Fruit fly (Drosophila melanogaster) whole organism, embryonic: ENCODE measurements around the gene Torsin.
A peak's percentile ranks its signal among the peaks of the same experiment; 100 is the strongest.

Source experiments
- Abd-B ChIP-seq: fragments of 200-800 bp; sonication (Bioruptor generic); optimal IDR thresholded peaks from 2 replicates; lab custom pipeline; 2018; ENCODE audit warnings: missing biosample characterization, mild to moderate bottlenecking, missing genetic modification characterization, moderate library complexity
- Blimp-1 ChIP-seq: fragments of 200-800 bp; sonication (Bioruptor generic); optimal IDR thresholded peaks from 3 replicates; lab custom pipeline; 2018; ENCODE audit warnings: missing biosample characterization, missing genetic modification characterization, mild to moderate bottlenecking, moderate library complexity, missing genetic modification reagents
- BtbVII ChIP-seq: fragments of 200-800 bp; sonication (Bioruptor generic); optimal IDR thresholded peaks from 3 replicates; lab custom pipeline; 2017; ENCODE audit warnings: missing biosample characterization, mild to moderate bottlenecking, missing genetic modification characterization
- CG10147 ChIP-seq: fragments of 200-800 bp; sonication (Bioruptor generic); optimal IDR thresholded peaks from 2 replicates; lab custom pipeline; 2019; ENCODE audit warnings: missing biosample characterization, mild to moderate bottlenecking, missing genetic modification characterization, moderate library complexity
- CG10209 ChIP-seq: fragments of 200-800 bp; sonication (Bioruptor generic); optimal IDR thresholded peaks from 3 replicates; lab custom pipeline; 2017; ENCODE audit warnings: missing biosample characterization, mild to moderate bottlenecking, missing genetic modification characterization, missing genetic modification reagents
- CG11085 ChIP-seq: fragments of 200-800 bp; sonication (Bioruptor generic); IDR thresholded peaks from 2 replicates; pipeline ENCODE4 v1.3.6; 2022; ENCODE audit warnings: missing biosample characterization, missing genetic modification characterization
- CG11504 ChIP-seq: fragments of 200-800 bp; sonication (Bioruptor generic); optimal IDR thresholded peaks from 3 replicates; lab custom pipeline; 2019; ENCODE audit warnings: missing biosample characterization, mild to moderate bottlenecking, missing genetic modification characterization, moderate library complexity
- CG12236 ChIP-seq: fragments of 200-800 bp; sonication (Bioruptor generic); optimal IDR thresholded peaks from 2 replicates; lab custom pipeline; 2016; ENCODE audit warnings: missing biosample characterization, missing genetic modification characterization
- CG15514 ChIP-seq: fragments of 200-800 bp; sonication (Bioruptor generic); optimal IDR thresholded peaks from 3 replicates; lab custom pipeline; 2017; ENCODE audit warnings: missing biosample characterization, missing genetic modification characterization, mild to moderate bottlenecking, moderate library complexity, missing genetic modification reagents
- CG1603 ChIP-seq: fragments of 200-800 bp; sonication (Bioruptor generic); optimal IDR thresholded peaks from 2 replicates; lab custom pipeline; 2019; ENCODE audit warnings: missing biosample characterization, mild to moderate bottlenecking, missing genetic modification characterization, moderate library complexity
- CG18599 ChIP-seq: fragments of 200-800 bp; sonication (Bioruptor generic); optimal IDR thresholded peaks from 3 replicates; lab custom pipeline; 2017; ENCODE audit warnings: missing biosample characterization, missing genetic modification characterization, mild to moderate bottlenecking, moderate library complexity, missing genetic modification reagents
- CG2120 ChIP-seq: fragments of 200-800 bp; sonication (Bioruptor generic); optimal IDR thresholded peaks from 3 replicates; lab custom pipeline; 2016; ENCODE audit warnings: missing biosample characterization, missing genetic modification characterization
- CG2199 ChIP-seq: fragments of 200-800 bp; sonication (Bioruptor generic); IDR thresholded peaks from 3 replicates; pipeline ENCODE4 v1.3.6; 2022; ENCODE audit warnings: missing biosample characterization, missing genetic modification characterization
- CG2678 ChIP-seq: fragments of 200-800 bp; sonication (Bioruptor generic); optimal IDR thresholded peaks from 3 replicates; lab custom pipeline; 2019; ENCODE audit warnings: missing biosample characterization, mild to moderate bottlenecking, missing genetic modification characterization, moderate library complexity
- CG30431 ChIP-seq: fragments of 200-800 bp; sonication (Bioruptor generic); optimal IDR thresholded peaks from 2 replicates; lab custom pipeline; 2017; ENCODE audit warnings: missing biosample characterization, missing genetic modification characterization
- CG32532 ChIP-seq: fragments of 200-800 bp; sonication (Bioruptor generic); IDR thresholded peaks from 2 replicates; pipeline ENCODE4 v1.3.6; 2022; ENCODE audit warnings: missing biosample characterization, missing genetic modification characterization
- CG3281 ChIP-seq: fragments of 200-800 bp; sonication (Bioruptor generic); optimal IDR thresholded peaks from 3 replicates; lab custom pipeline; 2017; ENCODE audit warnings: missing biosample characterization, mild to moderate bottlenecking, missing genetic modification characterization
- CG8924 ChIP-seq: fragments of 200-800 bp; optimal IDR thresholded peaks from 3 replicates; lab custom pipeline; 2019; ENCODE audit warnings: missing biosample characterization, mild to moderate bottlenecking, missing genetic modification characterization, moderate library complexity
- CG9797 ChIP-seq: fragments of 200-800 bp; sonication (Bioruptor generic); optimal IDR thresholded peaks from 3 replicates; lab custom pipeline; 2018; ENCODE audit warnings: missing biosample characterization, mild to moderate bottlenecking, missing genetic modification characterization
- CHES-1-like ChIP-seq: fragments of 200-800 bp; sonication (Bioruptor generic); optimal IDR thresholded peaks from 2 replicates; lab custom pipeline; 2016; ENCODE audit warnings: missing biosample characterization, missing genetic modification characterization
- D19B ChIP-seq: fragments of 200-800 bp; sonication (Bioruptor generic); optimal IDR thresholded peaks from 2 replicates; lab custom pipeline; 2017; ENCODE audit warnings: missing biosample characterization, mild to moderate bottlenecking, missing genetic modification characterization
- Dek ChIP-seq: fragments of 200-800 bp; sonication (Bioruptor generic); optimal IDR thresholded peaks from 3 replicates; lab custom pipeline; 2019; ENCODE audit warnings: missing biosample characterization, mild to moderate bottlenecking, missing genetic modification characterization, moderate library complexity
- Dip3 ChIP-seq: fragments of 200-800 bp; sonication (Bioruptor generic); optimal IDR thresholded peaks from 3 replicates; lab custom pipeline; 2016; ENCODE audit warnings: missing biosample characterization, missing genetic modification characterization
- Doc2 ChIP-seq: fragments of 200-800 bp; sonication (Bioruptor generic); IDR thresholded peaks from 2 replicates; pipeline ENCODE4 v1.3.6; 2022; ENCODE audit warnings: missing biosample characterization, missing genetic modification characterization
- Drgx ChIP-seq: fragments of 200-800 bp; sonication (Bioruptor generic); IDR thresholded peaks from 2 replicates; pipeline ENCODE4 v1.3.6; 2022; ENCODE audit warnings: missing biosample characterization, missing genetic modification characterization
- Ets65A ChIP-seq: fragments of 200-800 bp; sonication (Bioruptor generic); peaks from one replicate; lab custom pipeline; 2016; ENCODE audit warnings: missing biosample characterization, missing genetic modification characterization
- HHEX ChIP-seq: fragments of 200-800 bp; sonication (Bioruptor generic); optimal IDR thresholded peaks from 3 replicates; lab custom pipeline; 2017; ENCODE audit warnings: missing biosample characterization, mild to moderate bottlenecking, missing genetic modification characterization, missing genetic modification reagents
- Hand ChIP-seq: fragments of 200-800 bp; sonication (Bioruptor generic); optimal IDR thresholded peaks from 2 replicates; lab custom pipeline; 2017; ENCODE audit warnings: mild to moderate bottlenecking, missing biosample characterization, missing genetic modification reagents, missing genetic modification characterization
- Sox102F ChIP-seq: fragments of 200-800 bp; sonication (Bioruptor generic); optimal IDR thresholded peaks from 2 replicates; lab custom pipeline; 2018; ENCODE audit warnings: missing biosample characterization, mild to moderate bottlenecking, missing genetic modification characterization, moderate library complexity
- Vsx1 ChIP-seq: fragments of 200-800 bp; sonication (Bioruptor generic); optimal IDR thresholded peaks from 2 replicates; lab custom pipeline; 2017; ENCODE audit warnings: missing biosample characterization, mild to moderate bottlenecking, missing genetic modification characterization, missing genetic modification reagents
- Xbp1 ChIP-seq: fragments of 200-800 bp; sonication (Bioruptor generic); optimal IDR thresholded peaks from 3 replicates; lab custom pipeline; 2016; ENCODE audit warnings: missing biosample characterization, mild to moderate bottlenecking, missing genetic modification characterization
- bsh ChIP-seq, 2 experiments: fragments of 200-800 bp; sonication (Bioruptor generic); optimal IDR thresholded peaks; 2 replicates each; lab custom pipeline; 2017 to 2018; ENCODE audit warnings: mild to moderate bottlenecking in 2 of 2, missing biosample characterization in 2 of 2, missing genetic modification characterization in 2 of 2, moderate library complexity in 1 of 2
- caup ChIP-seq: fragments of 200-800 bp; sonication (Bioruptor generic); optimal IDR thresholded peaks from 3 replicates; lab custom pipeline; 2017; ENCODE audit warnings: missing biosample characterization, mild to moderate bottlenecking, missing genetic modification characterization, moderate library complexity; ENCODE audit not compliant: severe bottlenecking
- crc ChIP-seq: fragments of 200-800 bp; sonication (Bioruptor generic); optimal IDR thresholded peaks from 2 replicates; lab custom pipeline; 2016; ENCODE audit warnings: missing biosample characterization, missing genetic modification characterization
- fd96Cb ChIP-seq: fragments of 200-800 bp; sonication (Bioruptor generic); optimal IDR thresholded peaks from 2 replicates; lab custom pipeline; 2018; ENCODE audit warnings: missing biosample characterization, mild to moderate bottlenecking, missing genetic modification characterization, moderate library complexity
- gem ChIP-seq: fragments of 200-800 bp; sonication (Bioruptor generic); optimal IDR thresholded peaks from 2 replicates; lab custom pipeline; 2019; ENCODE audit warnings: missing biosample characterization, mild to moderate bottlenecking, missing genetic modification characterization, moderate library complexity
- grau ChIP-seq: fragments of 200-800 bp; optimal IDR thresholded peaks from 3 replicates; lab custom pipeline; 2019; ENCODE audit warnings: missing biosample characterization, mild to moderate bottlenecking, missing genetic modification characterization, moderate library complexity
- gsb-n ChIP-seq: fragments of 200-800 bp; sonication (Bioruptor generic); optimal IDR thresholded peaks from 3 replicates; lab custom pipeline; 2018; ENCODE audit warnings: missing biosample characterization, mild to moderate bottlenecking, missing genetic modification characterization
- lmd ChIP-seq: fragments of 200-800 bp; sonication (Bioruptor generic); IDR thresholded peaks from 2 replicates; pipeline ENCODE4 v1.3.6; 2022; ENCODE audit warnings: missing biosample characterization, missing genetic modification characterization
- nmo ChIP-seq: fragments of 200-800 bp; sonication (Bioruptor generic); optimal IDR thresholded peaks from 2 replicates; lab custom pipeline; 2018; ENCODE audit warnings: missing biosample characterization, mild to moderate bottlenecking, missing genetic modification characterization, moderate library complexity
- pfk ChIP-seq: fragments of 200-800 bp; sonication (Bioruptor generic); optimal IDR thresholded peaks from 2 replicates; lab custom pipeline; 2018; ENCODE audit warnings: missing biosample characterization, mild to moderate bottlenecking, missing genetic modification characterization, moderate library complexity
- repo ChIP-seq: fragments of 200-800 bp; sonication (Bioruptor generic); optimal IDR thresholded peaks from 2 replicates; lab custom pipeline; 2016; ENCODE audit warnings: missing biosample characterization, missing genetic modification characterization
- row ChIP-seq: fragments of 200-800 bp; sonication (Bioruptor generic); IDR thresholded peaks from 3 replicates; pipeline ENCODE4 v1.3.6; 2022; ENCODE audit warnings: missing biosample characterization, missing genetic modification characterization
- sens ChIP-seq: fragments of 200-800 bp; sonication (Bioruptor generic); peaks from one replicate; lab custom pipeline; 2016; ENCODE audit warnings: missing biosample characterization, missing genetic modification characterization
- sob ChIP-seq: fragments of 200-800 bp; sonication (Bioruptor generic); IDR thresholded peaks from 2 replicates; pipeline ENCODE4 v1.3.6; 2022; ENCODE audit warnings: missing biosample characterization, missing genetic modification characterization
- usp ChIP-seq: fragments of >200 bp; optimal IDR thresholded peaks from 2 replicates; lab custom pipeline; 2017; ENCODE audit warnings: missing biosample characterization, missing genetic modification characterization
- vvl ChIP-seq: fragments of 200-800 bp; sonication (Bioruptor generic); IDR thresholded peaks from 2 replicates; pipeline ENCODE4 v1.3.6; 2022; ENCODE audit warnings: missing biosample characterization, missing genetic modification characterization
- wek ChIP-seq: fragments of 200-800 bp; sonication (Bioruptor generic); optimal IDR thresholded peaks from 3 replicates; lab custom pipeline; 2018; ENCODE audit warnings: missing biosample characterization, mild to moderate bottlenecking, missing genetic modification characterization, moderate library complexity
- zen ChIP-seq: fragments of 200-800 bp; sonication (Bioruptor generic); optimal IDR thresholded peaks from 3 replicates; lab custom pipeline; 2018; ENCODE audit warnings: missing biosample characterization, mild to moderate bottlenecking, missing genetic modification characterization, moderate library complexity
- zfh2 ChIP-seq: fragments of 200-800 bp; sonication (Bioruptor generic); optimal IDR thresholded peaks from 2 replicates; lab custom pipeline; 2016; ENCODE audit warnings: missing biosample characterization, missing genetic modification characterization

Gene Torsin

DNA sequence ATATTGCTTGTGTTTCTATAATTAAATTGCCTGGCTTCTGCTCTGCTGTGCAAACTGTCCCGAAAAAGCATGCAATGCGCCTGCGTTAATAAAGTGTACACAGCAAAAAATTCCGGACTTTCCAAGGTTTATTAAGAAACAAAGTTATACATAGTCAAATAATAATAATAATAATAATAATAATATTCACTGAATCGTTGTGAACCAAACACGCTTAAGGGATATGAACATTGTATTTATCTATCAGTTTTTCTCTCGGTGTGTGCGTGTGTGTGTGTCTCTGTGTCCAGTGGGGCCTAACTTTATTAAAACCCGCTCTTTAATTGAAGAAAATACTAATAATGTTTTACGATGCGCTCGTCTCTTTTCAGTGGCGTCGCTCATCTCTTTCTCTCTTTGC lies 41.4 kb upstream of the Torsin start (continued):
- TF ChIP-seq Blimp-1: peak; percentile 28
- TF ChIP-seq CG2120 (GFP tag; lab: Kevin White, UChicago): peak; percentile 13
- peak; percentile 15 for TF ChIP-seq fd96Cb (tag; lab: Kevin White, UChicago)
- peak; percentile 34 for TF ChIP-seq CG10209 (GFP tag; lab: Kevin White, UChicago)
- peak; percentile 21 for TF ChIP-seq nmo
- TF ChIP-seq Doc2 (GFP tag; lab: Robert Waterston, UW): no peak
- TF ChIP-seq zfh2: no peak
- TF ChIP-seq bsh (GFP tag; optimal IDR thresholded peaks at IDR 0.05; lab: Kevin White, UChicago): peak in 1 of 2 experiments; percentile 32
- TF ChIP-seq row: peak; percentile 59; the same call in 2 of the 3 replicates
- peak; percentile 31 for TF ChIP-seq Hand (GFP tag; lab: Kevin White, UChicago)
- peak; percentile 62; the same call in 1 of the 2 replicates for TF ChIP-seq CG32532 (GFP tag; lab: Robert Waterston, UW)
- no peak for TF ChIP-seq zen (tag; lab: Kevin White, UChicago)
- TF ChIP-seq CHES-1-like (GFP tag; lab: Kevin White, UChicago): no peak
- TF ChIP-seq gsb-n (tag; lab: Kevin White, UChicago): no peak
- peak; percentile 43 for TF ChIP-seq grau (tag; lab: Kevin White, UChicago)
- no peak for TF ChIP-seq Dip3
- no peak for TF ChIP-seq crc (GFP tag; lab: Kevin White, UChicago)
- TF ChIP-seq Xbp1: peak; percentile 32
- peak; percentile 27 for TF ChIP-seq CG8924 (tag; lab: Kevin White, UChicago)
- peak; percentile 53 for TF ChIP-seq Sox102F (GFP tag; lab: Kevin White, UChicago)
- TF ChIP-seq BtbVII (GFP tag; lab: Kevin White, UChicago): peak; percentile 1
- peak; percentile 0 for TF ChIP-seq D19B (GFP tag; lab: Kevin White, UChicago)
- no peak for TF ChIP-seq usp
- peak; percentile 30 for TF ChIP-seq HHEX (GFP tag; lab: Kevin White, UChicago)
- TF ChIP-seq Vsx1 (GFP tag; lab: Kevin White, UChicago): no peak
- TF ChIP-seq CG18599 (GFP tag; lab: Kevin White, UChicago): peak; percentile 77
- no peak for TF ChIP-seq pfk (GFP tag; lab: Kevin White, UChicago)
- no peak for TF ChIP-seq CG2199
- TF ChIP-seq Drgx (GFP tag; lab: Robert Waterston, UW): 0 out of 2 replicates have a peak, but pooled peaks have one; percentile 16
- peak; percentile 34; the same call in 1 of the 2 replicates for TF ChIP-seq sob
- no peak for TF ChIP-seq vvl (GFP tag; lab: Robert Waterston, UW)
- TF ChIP-seq Dek (tag; lab: Kevin White, UChicago): peak; percentile 23
- peak; percentile 7 for TF ChIP-seq CG30431 (GFP tag; lab: Kevin White, UChicago)
- peak; percentile 33 for TF ChIP-seq CG1603
- TF ChIP-seq CG10147: peak; percentile 19
- TF ChIP-seq caup: peak; percentile 4
- peak; percentile 45 for TF ChIP-seq CG3281 (GFP tag; lab: Kevin White, UChicago)
- TF ChIP-seq repo (GFP tag; lab: Kevin White, UChicago): no peak
- no peak for TF ChIP-seq CG12236 (GFP tag; lab: Kevin White, UChicago)
- peak; percentile 56 for TF ChIP-seq CG2678 (tag; lab: Kevin White, UChicago)
- no peak for TF ChIP-seq Ets65A
- no peak for TF ChIP-seq wek
- 0 out of 2 replicates have a peak, but pooled peaks have one; percentile 26 for TF ChIP-seq CG11085 (GFP tag; lab: Robert Waterston, UW)
- TF ChIP-seq lmd (GFP tag; lab: Robert Waterston, UW): 0 out of 2 replicates have a peak, but pooled peaks have one; percentile 30
- peak; percentile 36 for TF ChIP-seq CG15514 (GFP tag; lab: Kevin White, UChicago)
- TF ChIP-seq CG11504 (tag; lab: Kevin White, UChicago): peak; percentile 56
- TF ChIP-seq gem (tag; lab: Kevin White, UChicago): peak; percentile 66
- TF ChIP-seq Abd-B (GFP tag; lab: Kevin White, UChicago): peak; percentile 20
- no peak for TF ChIP-seq sens (GFP tag; lab: Kevin White, UChicago)
- TF ChIP-seq CG9797 (GFP tag; lab: Kevin White, UChicago): no peak
